Fruit fly (Drosophila melanogaster) whole organism, embryonic: ENCODE data around the gene bark.

Experiments used
- Asciz ChIP-seq: fragments of 200-800 bp; sonication (Bioruptor generic); optimal IDR thresholded peaks from 2 replicates; lab custom pipeline; 2017; ENCODE audit warnings: missing biosample characterization, mild to moderate bottlenecking, missing genetic modification characterization, missing genetic modification reagents
- CG10209 ChIP-seq: fragments of 200-800 bp; sonication (Bioruptor generic); optimal IDR thresholded peaks from 3 replicates; lab custom pipeline; 2017; ENCODE audit warnings: missing biosample characterization, mild to moderate bottlenecking, missing genetic modification characterization, missing genetic modification reagents
- CG10267 ChIP-seq: fragments of 200-800 bp; sonication (Bioruptor generic); optimal IDR thresholded peaks from 2 replicates; lab custom pipeline; 2018; ENCODE audit warnings: missing biosample characterization, mild to moderate bottlenecking, missing genetic modification characterization, moderate library complexity
- CG10565 ChIP-seq: fragments of 200-800 bp; sonication (Bioruptor generic); optimal IDR thresholded peaks from 3 replicates; lab custom pipeline; 2016; ENCODE audit warnings: missing biosample characterization, mild to moderate bottlenecking, missing genetic modification characterization
- CG11247 ChIP-seq: fragments of 200-800 bp; sonication (Bioruptor generic); IDR thresholded peaks from 2 replicates; pipeline ENCODE4 v1.3.6; 2022; ENCODE audit warnings: missing biosample characterization, missing genetic modification characterization
- CG12299 ChIP-seq: fragments of 200-800 bp; sonication (Bioruptor generic); optimal IDR thresholded peaks from 2 replicates; lab custom pipeline; 2018; ENCODE audit warnings: missing biosample characterization, mild to moderate bottlenecking, missing genetic modification characterization
- CG12391 ChIP-seq: fragments of 200-800 bp; sonication (Bioruptor generic); optimal IDR thresholded peaks from 3 replicates; lab custom pipeline; 2018; ENCODE audit warnings: missing biosample characterization, mild to moderate bottlenecking, missing genetic modification characterization, moderate library complexity
- CG15514 ChIP-seq: fragments of 200-800 bp; sonication (Bioruptor generic); optimal IDR thresholded peaks from 3 replicates; lab custom pipeline; 2017; ENCODE audit warnings: missing biosample characterization, missing genetic modification characterization, mild to moderate bottlenecking, moderate library complexity, missing genetic modification reagents
- CG16779 ChIP-seq: fragments of 200-800 bp; sonication (Bioruptor generic); IDR thresholded peaks from 2 replicates; pipeline ENCODE4 v1.3.6; 2022; ENCODE audit warnings: missing biosample characterization, missing genetic modification characterization
- CG17802 ChIP-seq: fragments of 200-800 bp; sonication (Bioruptor generic); optimal IDR thresholded peaks from 2 replicates; lab custom pipeline; 2018; ENCODE audit warnings: missing biosample characterization, mild to moderate bottlenecking, missing genetic modification characterization, moderate library complexity
- CG17912 ChIP-seq: fragments of 200-800 bp; sonication (Bioruptor generic); optimal IDR thresholded peaks from 2 replicates; lab custom pipeline; 2018; ENCODE audit warnings: missing biosample characterization, mild to moderate bottlenecking, missing genetic modification characterization
- CG3281 ChIP-seq: fragments of 200-800 bp; sonication (Bioruptor generic); optimal IDR thresholded peaks from 3 replicates; lab custom pipeline; 2017; ENCODE audit warnings: missing biosample characterization, mild to moderate bottlenecking, missing genetic modification characterization
- CG4404 ChIP-seq: fragments of 200-800 bp; sonication (Bioruptor generic); IDR thresholded peaks from 2 replicates; pipeline ENCODE4 v1.3.6; 2022; ENCODE audit warnings: missing biosample characterization, missing genetic modification characterization
- CG5953 ChIP-seq: fragments of 200-800 bp; sonication (Bioruptor generic); IDR thresholded peaks from 2 replicates; pipeline ENCODE4 v1.3.6; 2022; ENCODE audit warnings: missing biosample characterization, missing genetic modification characterization
- CG8478 ChIP-seq: fragments of >200 bp; optimal IDR thresholded peaks from 2 replicates; lab custom pipeline; 2018
- CG9727 ChIP-seq: fragments of 200-800 bp; sonication (Bioruptor generic); optimal IDR thresholded peaks from 3 replicates; lab custom pipeline; 2017; ENCODE audit warnings: missing biosample characterization, mild to moderate bottlenecking, missing genetic modification characterization
- Dbx ChIP-seq: fragments of 200-800 bp; sonication (Bioruptor generic); IDR thresholded peaks from 3 replicates; pipeline ENCODE4 v1.3.6; 2022; ENCODE audit warnings: missing biosample characterization, missing genetic modification characterization
- Doc3 ChIP-seq: fragments of 200-800 bp; sonication (Bioruptor generic); IDR thresholded peaks from 3 replicates; pipeline ENCODE4 v1.3.6; 2022; ENCODE audit warnings: missing biosample characterization, missing genetic modification characterization; ENCODE audit not compliant: partially characterized antibody
- E2f2 ChIP-seq: fragments of 200-800 bp; sonication (Bioruptor generic); IDR thresholded peaks from 2 replicates; pipeline ENCODE4 v1.3.6; 2022; ENCODE audit warnings: missing biosample characterization, missing genetic modification characterization
- Gsc ChIP-seq: fragments of 200-800 bp; sonication (Bioruptor generic); IDR thresholded peaks from 2 replicates; pipeline ENCODE4 v1.3.6; 2022; ENCODE audit warnings: missing biosample characterization, missing genetic modification characterization
- H15 ChIP-seq: fragments of 200-800 bp; sonication (Bioruptor generic); IDR thresholded peaks from 3 replicates; pipeline ENCODE4 v1.3.6; 2022; ENCODE audit warnings: missing biosample characterization, missing genetic modification characterization
- Hmr ChIP-seq: fragments of 200-800 bp; sonication (Bioruptor generic); optimal IDR thresholded peaks from 3 replicates; lab custom pipeline; 2017; ENCODE audit warnings: mild to moderate bottlenecking, missing biosample characterization, missing genetic modification reagents, missing genetic modification characterization
- Hmx ChIP-seq: fragments of 200-800 bp; sonication (Bioruptor generic); optimal IDR thresholded peaks from 2 replicates; lab custom pipeline; 2016; ENCODE audit warnings: missing biosample characterization, missing genetic modification characterization
- Hr3 ChIP-seq: fragments of 200-800 bp; sonication (Bioruptor generic); optimal IDR thresholded peaks from 3 replicates; lab custom pipeline; 2016; ENCODE audit warnings: missing biosample characterization, missing genetic modification characterization
- Max ChIP-seq: fragments of 200-800 bp; sonication (Bioruptor generic); optimal IDR thresholded peaks from 2 replicates; lab custom pipeline; 2016; ENCODE audit warnings: missing biosample characterization, mild to moderate bottlenecking, missing genetic modification characterization
- Meics ChIP-seq: fragments of 200-800 bp; sonication (Bioruptor generic); optimal IDR thresholded peaks from 2 replicates; lab custom pipeline; 2017; ENCODE audit warnings: missing biosample characterization, mild to moderate bottlenecking, missing genetic modification characterization
- Myb ChIP-seq: fragments of 200-800 bp; sonication (Bioruptor generic); optimal IDR thresholded peaks from 2 replicates; lab custom pipeline; 2016; ENCODE audit warnings: missing biosample characterization, missing genetic modification characterization
- Oli ChIP-seq: fragments of 200-800 bp; sonication (Bioruptor generic); optimal IDR thresholded peaks from 2 replicates; lab custom pipeline; 2018; ENCODE audit warnings: missing biosample characterization, mild to moderate bottlenecking, missing genetic modification characterization, moderate library complexity
- Scr ChIP-seq: fragments of 200-800 bp; sonication (Bioruptor generic); IDR thresholded peaks from 2 replicates; pipeline ENCODE4 v1.3.6; 2022; ENCODE audit warnings: missing biosample characterization, missing genetic modification characterization; ENCODE audit not compliant: partially characterized antibody
- Side ChIP-seq: fragments of 200-800 bp; sonication (Bioruptor generic); optimal IDR thresholded peaks from 2 replicates; lab custom pipeline; 2016; ENCODE audit warnings: missing biosample characterization, missing genetic modification characterization
- Sry-β ChIP-seq: fragments of 200-800 bp; sonication (Bioruptor generic); optimal IDR thresholded peaks from 2 replicates; lab custom pipeline; 2018; ENCODE audit warnings: missing biosample characterization, mild to moderate bottlenecking, missing genetic modification characterization, moderate library complexity
- TFAM ChIP-seq: fragments of 200-800 bp; sonication (Bioruptor generic); optimal IDR thresholded peaks from 2 replicates; lab custom pipeline; 2017; ENCODE audit warnings: missing biosample characterization, missing genetic modification characterization, inconsistent platforms
- ato ChIP-seq: fragments of 200-800 bp; sonication (Bioruptor generic); IDR thresholded peaks from 2 replicates; pipeline ENCODE4 v1.3.6; 2022; ENCODE audit warnings: missing biosample characterization, missing genetic modification characterization; ENCODE audit not compliant: partially characterized antibody
- bbx ChIP-seq: fragments of 200-800 bp; sonication (Bioruptor generic); IDR thresholded peaks from 2 replicates; pipeline ENCODE4 v1.3.6; 2022; ENCODE audit warnings: missing biosample characterization, missing genetic modification characterization; ENCODE audit not compliant: partially characterized antibody
- bowl ChIP-seq: fragments of 200-800 bp; sonication (Bioruptor generic); IDR thresholded peaks from 2 replicates; pipeline ENCODE4 v1.3.6; 2022; ENCODE audit warnings: missing biosample characterization, missing genetic modification characterization
- crol ChIP-seq: fragments of 200-800 bp; sonication (Bioruptor generic); IDR thresholded peaks from 2 replicates; pipeline ENCODE4 v1.3.6; 2022; ENCODE audit warnings: missing biosample characterization, missing genetic modification characterization
- dysf ChIP-seq: fragments of 200-800 bp; sonication (Bioruptor generic); IDR thresholded peaks from 3 replicates; pipeline ENCODE4 v1.3.6; 2022; ENCODE audit warnings: missing biosample characterization, missing genetic modification characterization
- en ChIP-seq: fragments of 200-800 bp; sonication (Bioruptor generic); optimal IDR thresholded peaks from 2 replicates; lab custom pipeline; 2016; ENCODE audit warnings: missing biosample characterization, missing genetic modification characterization
- esg ChIP-seq: fragments of 200-800 bp; sonication (Bioruptor generic); conservative IDR thresholded peaks from 2 replicates; pipeline ENCODE4 v1.3.6; 2022; ENCODE audit warnings: missing biosample characterization, missing genetic modification characterization
- eyg ChIP-seq: fragments of 200-800 bp; sonication (Bioruptor generic); optimal IDR thresholded peaks from 3 replicates; lab custom pipeline; 2016; ENCODE audit warnings: missing biosample characterization, missing genetic modification characterization
- gcm ChIP-seq: fragments of 200-800 bp; sonication (Bioruptor generic); optimal IDR thresholded peaks from 2 replicates; lab custom pipeline; 2019; ENCODE audit warnings: missing biosample characterization, mild to moderate bottlenecking, missing genetic modification characterization, moderate library complexity
- gfzf ChIP-seq: fragments of 200-800 bp; sonication (Bioruptor generic); optimal IDR thresholded peaks from 2 replicates; lab custom pipeline; 2016; ENCODE audit warnings: missing biosample characterization, mild to moderate bottlenecking, missing genetic modification characterization, moderate library complexity
- ham ChIP-seq: fragments of 200-800 bp; sonication (Bioruptor generic); IDR thresholded peaks from 2 replicates; pipeline ENCODE4 v1.3.6; 2022; ENCODE audit warnings: missing biosample characterization, missing genetic modification characterization
- lab ChIP-seq: fragments of 200-800 bp; sonication (Bioruptor generic); optimal IDR thresholded peaks from 3 replicates; lab custom pipeline; 2017; ENCODE audit warnings: missing biosample characterization, missing genetic modification characterization, mild to moderate bottlenecking, moderate library complexity, missing genetic modification reagents
- mirr ChIP-seq: fragments of 200-800 bp; sonication (Bioruptor generic); optimal IDR thresholded peaks from 3 replicates; lab custom pipeline; 2018; ENCODE audit warnings: missing biosample characterization, mild to moderate bottlenecking, missing genetic modification characterization
- stc ChIP-seq: fragments of 200-800 bp; sonication (Bioruptor generic); IDR thresholded peaks from 2 replicates; pipeline ENCODE4 v1.3.6; 2022; ENCODE audit warnings: missing biosample characterization, missing genetic modification characterization
- tgo ChIP-seq: fragments of 200-800 bp; sonication (Bioruptor generic); IDR thresholded peaks from 3 replicates; pipeline ENCODE4 v1.3.6; 2022; ENCODE audit warnings: missing biosample characterization, missing genetic modification characterization
- tna ChIP-seq: fragments of 200-800 bp; sonication (Bioruptor generic); IDR thresholded peaks from 2 replicates; pipeline ENCODE4 v1.3.6; 2022; ENCODE audit warnings: missing biosample characterization, missing genetic modification characterization; ENCODE audit not compliant: partially characterized antibody
- vvl ChIP-seq: fragments of 200-800 bp; sonication (Bioruptor generic); IDR thresholded peaks from 2 replicates; pipeline ENCODE4 v1.3.6; 2022; ENCODE audit warnings: missing biosample characterization, missing genetic modification characterization
- zf30C ChIP-seq: fragments of 200-800 bp; sonication (Bioruptor generic); optimal IDR thresholded peaks from 3 replicates; lab custom pipeline; 2018; ENCODE audit warnings: missing biosample characterization, mild to moderate bottlenecking, missing genetic modification characterization

bark gene

dm6 chr2L:3776614-3777196, 10.3 kb upstream of the bark start (continued):
- peak; percentile 89 for TF ChIP-seq CG10267 (tag; lab: Kevin White, UChicago)
- TF ChIP-seq tgo (GFP tag; lab: Robert Waterston, UW), result peak; percentile 92
- no peak for TF ChIP-seq en (GFP tag; lab: Kevin White, UChicago)
- TF ChIP-seq Sry-β (GFP tag; lab: Kevin White, UChicago), result no peak
- TF ChIP-seq gfzf (GFP tag; lab: Kevin White, UChicago), result no peak
- peak; percentile 95 for TF ChIP-seq CG9727
- no peak for TF ChIP-seq Side (GFP tag; lab: Kevin White, UChicago)
- no peak for TF ChIP-seq CG17912 (GFP tag; lab: Kevin White, UChicago)
- TF ChIP-seq Max (GFP tag; lab: Kevin White, UChicago), result peak; percentile 46
- peak; percentile 86 for TF ChIP-seq Oli
- peak; percentile 54; the same call in 1 of the 2 replicates for TF ChIP-seq CG11247 (GFP tag; lab: Robert Waterston, UW)
- no peak for TF ChIP-seq ato
- TF ChIP-seq Scr (GFP tag; lab: Robert Waterston, UW), result no peak
- peak; percentile 82 for TF ChIP-seq Asciz (GFP tag; lab: Kevin White, UChicago)
- peak; percentile 81 for TF ChIP-seq lab (GFP tag; lab: Kevin White, UChicago)
- no peak; the same call in 1 of the 2 replicates for TF ChIP-seq CG5953 (GFP tag; lab: Robert Waterston, UW)
- TF ChIP-seq vvl, result peak; percentile 94
- TF ChIP-seq Meics (GFP tag; lab: Kevin White, UChicago), result peak; percentile 80
- no peak for TF ChIP-seq ham (GFP tag; lab: Robert Waterston, UW)
- TF ChIP-seq TFAM (GFP tag; lab: Kevin White, UChicago), result no peak
- peak; percentile 37 for TF ChIP-seq CG15514 (GFP tag; lab: Kevin White, UChicago)
- peak; percentile 82 for TF ChIP-seq Hmr (GFP tag; lab: Kevin White, UChicago)
- no peak for TF ChIP-seq Myb (GFP tag; lab: Kevin White, UChicago)
- TF ChIP-seq gcm, result peak; percentile 95
- peak; percentile 70; the same call in 2 of the 3 replicates for TF ChIP-seq H15 (GFP tag; lab: Robert Waterston, UW)
- TF ChIP-seq Hmx (GFP tag; lab: Kevin White, UChicago), result no peak
- no peak for TF ChIP-seq CG16779 (GFP tag; lab: Robert Waterston, UW)
- no peak for TF ChIP-seq Gsc
- peak; percentile 90 for TF ChIP-seq CG4404 (GFP tag; lab: Robert Waterston, UW)
- TF ChIP-seq zf30C (GFP tag; lab: Kevin White, UChicago), result peak; percentile 96
- TF ChIP-seq CG10209, result peak; percentile 85
- TF ChIP-seq eyg, result no peak
- TF ChIP-seq E2f2 (GFP tag; lab: Robert Waterston, UW), result peak; percentile 58; the same call in 1 of the 2 replicates
- TF ChIP-seq CG10565 (GFP tag; lab: Kevin White, UChicago), result no peak
- peak; percentile 73 for TF ChIP-seq CG3281 (GFP tag; lab: Kevin White, UChicago)
- TF ChIP-seq CG12391 (tag; lab: Kevin White, UChicago), result peak; percentile 96
- TF ChIP-seq esg (GFP tag; lab: Robert Waterston, UW), result peak; percentile 78
- TF ChIP-seq mirr (GFP tag; lab: Kevin White, UChicago), result no peak
- peak; percentile 71; the same call in 2 of the 3 replicates for TF ChIP-seq Dbx (GFP tag; lab: Robert Waterston, UW)
- TF ChIP-seq CG17802 (tag; lab: Kevin White, UChicago), result peak; percentile 27
- TF ChIP-seq Doc3 (GFP tag; lab: Robert Waterston, UW), result no peak
- peak; percentile 90 for TF ChIP-seq stc (GFP tag; lab: Robert Waterston, UW)
- peak; percentile 75 for TF ChIP-seq dysf (GFP tag; lab: Robert Waterston, UW)
- TF ChIP-seq CG12299, result peak; percentile 82
- TF ChIP-seq tna, result no peak
- TF ChIP-seq bbx, result no peak
- peak; percentile 84 for TF ChIP-seq Hr3 (GFP tag; lab: Kevin White, UChicago)
- TF ChIP-seq bowl, result peak; percentile 75
- no peak for TF ChIP-seq crol (GFP tag; lab: Robert Waterston, UW)
- no peak for TF ChIP-seq CG8478 (lab: Kevin White, UChicago)
